Fruit fly (Drosophila melanogaster): ENCODE data around the gene Mst84B.

- peak; percentile 90 for TF ChIP-seq Hr96 (GFP tag; optimal IDR thresholded peaks at IDR 0.05)
- TF ChIP-seq CG7101 (tag; optimal IDR thresholded peaks at IDR 0.05): peak; percentile 91
- peak; percentile 91 for TF ChIP-seq CG33017 (tag; optimal IDR thresholded peaks at IDR 0.05)
- TF ChIP-seq kay (GFP tag; ENCODE audit: borderline replicate concordance): peak; percentile 94
- peak; percentile 87 for TF ChIP-seq Clk (GFP tag; optimal IDR thresholded peaks at IDR 0.05)
- TF ChIP-seq Mnt (GFP tag; optimal IDR thresholded peaks at IDR 0.05): peak; percentile 74
- peak; percentile 70 for TF ChIP-seq Crg-1 (GFP tag; optimal IDR thresholded peaks at IDR 0.05)
These were observed 13.8 kb downstream of the Mst84B start for dm6 chr3R:7075712-7076183.

Measured in whole organism, adult.